Worm (Caenorhabditis elegans) whole organism, L3 larva: Measurements from ENCODE around the gene R09E10.6.

Experiments used
- ZK546.5 ChIP-seq: sonication (generic microtip); optimal IDR thresholded peaks from 2 replicates; lab custom pipeline; 2017; ENCODE audit warnings: missing biosample characterization, missing genetic modification characterization
- ama-1 ChIP-seq: fragments of 150-350 bp; optimal IDR thresholded peaks from 2 replicates; lab custom pipeline; 2018
- daf-12 ChIP-seq: fragments of 150-350 bp; optimal IDR thresholded peaks from 2 replicates; lab custom pipeline; 2014; ENCODE audit warnings: missing biosample characterization, missing genetic modification reagents, missing genetic modification characterization
- jun-1 ChIP-seq: fragments of 150-350 bp; optimal IDR thresholded peaks from 2 replicates; lab custom pipeline; 2014; ENCODE audit warnings: missing biosample characterization, missing genetic modification reagents, missing genetic modification characterization
- nhr-77 ChIP-seq: fragments of 150-350 bp; optimal IDR thresholded peaks from 2 replicates; lab custom pipeline; 2014; ENCODE audit warnings: missing biosample characterization, missing genetic modification characterization
- skn-1 ChIP-seq: fragments of 150-350 bp; optimal IDR thresholded peaks from 2 replicates; lab custom pipeline; 2014; ENCODE audit warnings: missing biosample characterization, missing genetic modification characterization
- unc-39 ChIP-seq: sonication (generic microtip); optimal IDR thresholded peaks from 4 replicates; lab custom pipeline; 2017; ENCODE audit warnings: missing biosample characterization, missing genetic modification characterization

DNA sequence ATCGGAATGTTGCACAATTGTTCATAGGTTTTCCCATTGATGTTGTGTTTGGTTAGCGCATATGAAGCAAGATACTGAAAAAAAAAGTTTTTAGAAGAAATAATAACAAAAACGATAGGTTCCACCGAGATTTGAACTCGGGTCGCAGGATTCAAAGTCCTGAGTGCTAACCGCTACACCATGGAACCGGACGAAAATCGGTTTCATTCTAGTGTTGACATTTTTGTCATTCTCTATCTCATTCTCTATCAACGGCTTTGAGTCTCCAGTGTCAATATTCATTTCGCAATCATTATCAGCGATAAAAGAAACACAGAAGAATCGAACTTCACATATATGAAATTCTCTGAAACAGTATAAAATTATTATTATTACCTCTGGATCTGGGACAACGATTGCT is 17.2 kb upstream of the R09E10.6 start:
- TF ChIP-seq ZK546.5 (tag; lab: Kevin White, UChicago) (no peak), nhr-77 (tag; lab: Kevin White, UChicago) (no peak), unc-39 (tag; lab: Kevin White, UChicago) (no peak), skn-1 (tag; lab: Kevin White, UChicago) (no peak), daf-12 (tag; lab: Kevin White, UChicago) (no peak), ama-1 (lab: Kevin White, UChicago) (no peak), jun-1 (tag; lab: Kevin White, UChicago) (no peak)
